Worm (Caenorhabditis elegans) whole organism, L4 larva: ENCODE results near the gene T05D4.5.

Source experiments
- D1046.2 ChIP-seq: fragments of 200-800 bp; sonication (Bioruptor generic); IDR thresholded peaks from 2 replicates; pipeline ENCODE4 v1.3.6; 2022; ENCODE audit warnings: missing genetic modification characterization, missing compliant biosample characterization
- F44E2.7 ChIP-seq: fragments of 200-800 bp; sonication (Bioruptor generic); IDR thresholded peaks from 2 replicates; pipeline ENCODE4 v2.1.2; 2022; ENCODE audit warnings: missing genetic modification characterization, missing compliant biosample characterization
- F49E8.2 ChIP-seq: sonication (generic microtip); optimal IDR thresholded peaks from 2 replicates; lab custom pipeline; 2016; ENCODE audit warnings: missing compliant biosample characterization, mild to moderate bottlenecking, missing genetic modification characterization, borderline replicate concordance
- Y105C5A.15 ChIP-seq: fragments of 200-800 bp; sonication (Bioruptor generic); IDR thresholded peaks from 2 replicates; pipeline ENCODE4 v1.3.6; 2022; ENCODE audit warnings: missing genetic modification characterization, missing compliant biosample characterization
- Y75B8A.6 ChIP-seq: fragments of 200-800 bp; sonication (Bioruptor generic); IDR thresholded peaks from 2 replicates; pipeline ENCODE4 v1.3.6; 2022; ENCODE audit warnings: missing genetic modification reagents, missing genetic modification characterization, missing compliant biosample characterization
- aha-1 ChIP-seq: fragments of 150-350 bp; peaks from one replicate; lab custom pipeline; 2014; ENCODE audit warnings: missing biosample characterization, missing genetic modification characterization
- ceh-20 ChIP-seq: fragments of 200-800 bp; sonication (Bioruptor generic); IDR thresholded peaks from 2 replicates; pipeline ENCODE4 v1.3.6; 2022; ENCODE audit warnings: missing genetic modification reagents, missing genetic modification characterization, missing compliant biosample characterization
- ceh-82 ChIP-seq: sonication (generic microtip); optimal IDR thresholded peaks from 2 replicates; lab custom pipeline; 2017; ENCODE audit warnings: missing biosample characterization, missing genetic modification characterization
- cey-2 ChIP-seq: sonication (generic microtip); optimal IDR thresholded peaks from 3 replicates; lab custom pipeline; 2017; ENCODE audit warnings: missing genetic modification characterization, mild to moderate bottlenecking, missing compliant biosample characterization, antibody characterized with exemption, borderline replicate concordance; ENCODE audit not compliant: insufficient read depth
- daf-16 ChIP-seq, 3 experiments: sonication (generic microtip); optimal IDR thresholded peaks; 2 replicates each; lab custom pipeline; 2016 to 2017; ENCODE audit warnings: missing genetic modification characterization in 3 of 3, missing genetic modification reagents in 3 of 3, mild to moderate bottlenecking in 2 of 3, missing compliant biosample characterization in 2 of 3, missing biosample characterization in 1 of 3, moderate library complexity in 1 of 3
- dmd-6 ChIP-seq: fragments of 200-800 bp; sonication (Bioruptor generic); IDR thresholded peaks from 2 replicates; pipeline ENCODE4 v1.3.6; 2022; ENCODE audit warnings: missing genetic modification reagents, missing genetic modification characterization, missing compliant biosample characterization
- dmd-9 ChIP-seq: fragments of 200-800 bp; sonication (Bioruptor generic); IDR thresholded peaks from 2 replicates; pipeline ENCODE4 v1.3.6; 2022; ENCODE audit warnings: missing genetic modification reagents, missing genetic modification characterization, missing compliant biosample characterization
- dpl-1 ChIP-seq: fragments of 150-350 bp; optimal IDR thresholded peaks from 2 replicates; lab custom pipeline; 2014; ENCODE audit warnings: missing biosample characterization, missing genetic modification reagents, missing genetic modification characterization
- duxl-1 ChIP-seq: sonication (generic microtip); optimal IDR thresholded peaks from 2 replicates; lab custom pipeline; 2016; ENCODE audit warnings: mild to moderate bottlenecking, missing genetic modification characterization, moderate library complexity, missing compliant biosample characterization; ENCODE audit not compliant: poor library complexity
- dve-1 ChIP-seq: sonication (generic microtip); optimal IDR thresholded peaks from 2 replicates; lab custom pipeline; 2017; ENCODE audit warnings: antibody characterized with exemption, mild to moderate bottlenecking, missing genetic modification characterization, missing compliant biosample characterization; ENCODE audit not compliant: insufficient read depth
- egl-27 ChIP-seq: sonication (generic microtip); optimal IDR thresholded peaks from 3 replicates; lab custom pipeline; 2017; ENCODE audit warnings: missing biosample characterization, missing genetic modification reagents, missing genetic modification characterization
- egl-43 ChIP-seq: fragments of 200-800 bp; sonication (Bioruptor generic); IDR thresholded peaks from 2 replicates; pipeline ENCODE4 v1.3.6; 2022; ENCODE audit warnings: missing genetic modification reagents, missing genetic modification characterization, missing compliant biosample characterization
- fkh-10 ChIP-seq: fragments of 150-350 bp; optimal IDR thresholded peaks from 2 replicates; lab custom pipeline; 2014; ENCODE audit warnings: missing biosample characterization, missing genetic modification reagents, missing genetic modification characterization
- gei-8 ChIP-seq: fragments of 200-800 bp; sonication (Bioruptor generic); optimal IDR thresholded peaks from 2 replicates; lab custom pipeline; 2018; ENCODE audit warnings: mild to moderate bottlenecking, missing genetic modification characterization, missing compliant biosample characterization
- hif-1 ChIP-seq, 2 experiments: sonication (generic microtip); optimal IDR thresholded peaks; 2 replicates each; lab custom pipeline; 2016 to 2017; ENCODE audit warnings: missing compliant biosample characterization in 2 of 2, missing genetic modification characterization in 2 of 2, missing genetic modification reagents in 2 of 2, missing genotype in 2 of 2, mild to moderate bottlenecking in 1 of 2
- hmg-1.1 ChIP-seq: fragments of 200-800 bp; sonication (Bioruptor generic); IDR thresholded peaks from 2 replicates; pipeline ENCODE4 v1.3.6; 2022; ENCODE audit warnings: missing genetic modification reagents, missing genetic modification characterization, missing compliant biosample characterization
- lin-15B ChIP-seq: fragments of 150-350 bp; sonication (generic microtip); optimal IDR thresholded peaks from 3 replicates; lab custom pipeline; 2014; ENCODE audit warnings: missing biosample characterization, missing genetic modification characterization
- lin-38 ChIP-seq: fragments of 200-800 bp; sonication (Bioruptor generic); IDR thresholded peaks from 2 replicates; pipeline ENCODE4 v1.3.6; 2022; ENCODE audit warnings: missing genetic modification reagents, missing genetic modification characterization, missing compliant biosample characterization
- lin-39 ChIP-seq: fragments of 150-350 bp; optimal IDR thresholded peaks from 2 replicates; lab custom pipeline; 2014; ENCODE audit warnings: missing biosample characterization, missing genetic modification reagents, missing genetic modification characterization
- lir-3 ChIP-seq: sonication (generic microtip); optimal IDR thresholded peaks from 2 replicates; lab custom pipeline; 2016; ENCODE audit warnings: mild to moderate bottlenecking, missing genetic modification characterization, missing compliant biosample characterization
- lsy-2 ChIP-seq, 2 experiments: fragments of 150-350 bp in 1 of 2; sonication (generic microtip) in 1 of 2; optimal IDR thresholded peaks; 2 replicates each; lab custom pipeline; 2014 to 2017; ENCODE audit warnings: missing biosample characterization in 2 of 2, missing genetic modification characterization in 2 of 2
- mdl-1 ChIP-seq, 2 experiments: fragments of 150-350 bp in 1 of 2; sonication (generic microtip) in 1 of 2; optimal IDR thresholded peaks; 2 replicates each; lab custom pipeline; 2014 to 2017; ENCODE audit warnings: missing biosample characterization in 2 of 2, missing genetic modification characterization in 2 of 2
- mep-1 ChIP-seq: fragments of 150-350 bp; sonication (generic microtip); optimal IDR thresholded peaks from 3 replicates; lab custom pipeline; 2014; ENCODE audit warnings: missing biosample characterization, missing genetic modification characterization
- nhr-25 ChIP-seq: sonication (generic microtip); optimal IDR thresholded peaks from 2 replicates; lab custom pipeline; 2017; ENCODE audit warnings: missing genetic modification characterization, mild to moderate bottlenecking, missing compliant biosample characterization, antibody characterized with exemption, moderate library complexity, borderline replicate concordance; ENCODE audit not compliant: insufficient read depth
- nhr-28 ChIP-seq: fragments of 150-350 bp; optimal IDR thresholded peaks from 2 replicates; lab custom pipeline; 2014; ENCODE audit warnings: missing biosample characterization, missing genetic modification characterization
- nhr-42 ChIP-seq: fragments of 200-800 bp; sonication (Bioruptor generic); IDR thresholded peaks from 2 replicates; pipeline ENCODE4 v1.3.6; 2022; ENCODE audit warnings: missing genetic modification characterization, missing compliant biosample characterization
- nhr-48 ChIP-seq: sonication (generic microtip); optimal IDR thresholded peaks from 2 replicates; lab custom pipeline; 2016; ENCODE audit warnings: mild to moderate bottlenecking, missing genetic modification characterization, missing compliant biosample characterization
- nhr-6 ChIP-seq: fragments of 150-350 bp; optimal IDR thresholded peaks from 2 replicates; lab custom pipeline; 2014; ENCODE audit warnings: missing biosample characterization, missing genetic modification characterization
- pha-4 ChIP-seq, 2 experiments: fragments of 150-350 bp in 1 of 2; fragments of 200-800 bp in 1 of 2; sonication (Bioruptor generic) in 1 of 2; IDR thresholded peaks in 1 of 2; optimal IDR thresholded peaks in 1 of 2; 2 replicates each; pipeline versions ENCODE4 v1.3.6 to Lab custom; 2014 to 2022; ENCODE audit warnings: missing genetic modification characterization in 2 of 2, missing genetic modification reagents in 2 of 2, missing biosample characterization in 1 of 2, missing compliant biosample characterization in 1 of 2
- pqm-1 ChIP-seq: sonication (generic microtip); optimal IDR thresholded peaks from 2 replicates; lab custom pipeline; 2017; ENCODE audit warnings: missing biosample characterization, missing genetic modification characterization
- saeg-2 ChIP-seq: fragments of 200-800 bp; sonication (Bioruptor generic); IDR thresholded peaks from 2 replicates; pipeline ENCODE4 v1.3.6; 2022; ENCODE audit warnings: missing genetic modification reagents, missing genetic modification characterization, missing compliant biosample characterization
- set-16 ChIP-seq: fragments of 200-800 bp; sonication (Bioruptor generic); IDR thresholded peaks from 2 replicates; pipeline ENCODE4 v1.3.6; 2022; ENCODE audit warnings: missing genetic modification reagents, missing genetic modification characterization, missing compliant biosample characterization
- snpc-1.2 ChIP-seq: fragments of 200-800 bp; sonication (Bioruptor generic); IDR thresholded peaks from 2 replicates; pipeline ENCODE4 v1.3.6; 2022; ENCODE audit warnings: missing genetic modification reagents, missing genetic modification characterization, missing compliant biosample characterization
- snpc-4 ChIP-seq: fragments of 150-350 bp; optimal IDR thresholded peaks from 2 replicates; lab custom pipeline; 2014; ENCODE audit warnings: missing biosample characterization, missing genetic modification characterization
- spr-1 ChIP-seq: sonication (generic microtip); optimal IDR thresholded peaks from 2 replicates; lab custom pipeline; 2016; ENCODE audit warnings: mild to moderate bottlenecking, missing genetic modification characterization, missing compliant biosample characterization
- tag-97 ChIP-seq: fragments of 200-800 bp; sonication (Bioruptor generic); IDR thresholded peaks from 2 replicates; pipeline ENCODE4 v1.3.6; 2022; ENCODE audit warnings: missing genetic modification characterization, missing compliant biosample characterization
- unc-130 ChIP-seq: sonication (generic microtip); optimal IDR thresholded peaks from 2 replicates; lab custom pipeline; 2016; ENCODE audit warnings: missing genetic modification reagents, missing genetic modification characterization, missing compliant biosample characterization
- unc-39 ChIP-seq: sonication (generic microtip); optimal IDR thresholded peaks from 2 replicates; lab custom pipeline; 2017; ENCODE audit warnings: missing biosample characterization, missing genetic modification characterization
- vab-7 ChIP-seq: fragments of 200-800 bp; sonication (Bioruptor generic); IDR thresholded peaks from 2 replicates; pipeline ENCODE4 v1.3.6; 2022; ENCODE audit warnings: missing genetic modification reagents, missing genetic modification characterization, missing compliant biosample characterization
- zag-1 ChIP-seq: fragments of 150-350 bp; optimal IDR thresholded peaks from 2 replicates; lab custom pipeline; 2014; ENCODE audit warnings: missing biosample characterization, missing genetic modification characterization
- zfp-3 ChIP-seq: fragments of 200-800 bp; sonication (Bioruptor generic); conservative IDR thresholded peaks from 2 replicates; pipeline ENCODE4 v1.3.6; 2022; ENCODE audit warnings: missing genetic modification reagents, missing genetic modification characterization, missing compliant biosample characterization
- zip-11 ChIP-seq: fragments of 200-800 bp; sonication (Bioruptor generic); IDR thresholded peaks from 2 replicates; pipeline ENCODE4 v1.3.6; 2022; ENCODE audit warnings: missing genetic modification characterization, missing compliant biosample characterization
- ztf-7 ChIP-seq: fragments of 150-350 bp; optimal IDR thresholded peaks from 2 replicates; lab custom pipeline; 2014; ENCODE audit warnings: missing biosample characterization, missing genetic modification characterization

The T05D4.5 gene

ce11 chrIII:13625650-13626430 lies 45.2 kb downstream of the T05D4.5 start (continued):
- TF ChIP-seq spr-1 (tag; lab: Kevin White, UChicago) (no peak), hif-1 (tag; optimal IDR thresholded peaks at IDR 0.05; lab: Kevin White, UChicago) (peak in 1 of 2 experiments; percentile 22), aha-1 (tag; lab: Kevin White, UChicago) (peak; percentile 31), gei-8 (GFP tag; lab: Kevin White, UChicago) (no peak), unc-130 (GFP tag; lab: Kevin White, UChicago) (no peak), set-16 (GFP tag; lab: Robert Waterston, UW) (peak; percentile 40), daf-16 (GFP tag; optimal IDR thresholded peaks at IDR 0.05; lab: Kevin White, UChicago) (peak in 1 of 2 experiments; percentile 2), daf-16 (tag; optimal IDR thresholded peaks at IDR 0.05; lab: Kevin White, UChicago) (peak; percentile 50), nhr-6 (tag; lab: Kevin White, UChicago) (no peak), ztf-7 (tag; lab: Kevin White, UChicago) (no peak), lin-39 (tag; lab: Kevin White, UChicago) (no peak), egl-43 (GFP tag; lab: Robert Waterston, UW) (peak; percentile 73), pha-4 (GFP tag; IDR thresholded peaks at IDR 0.05; lab: Robert Waterston, UW) (no peak), pha-4 (tag; optimal IDR thresholded peaks at IDR 0.05; lab: Kevin White, UChicago) (no peak), F44E2.7 (GFP tag; lab: Robert Waterston, UW) (no peak), zag-1 (tag; lab: Kevin White, UChicago) (no peak), saeg-2 (GFP tag; lab: Robert Waterston, UW) (0 out of 2 replicates have a peak, but pooled peaks have one; percentile 12), unc-39 (tag; lab: Kevin White, UChicago) (no peak), duxl-1 (tag; lab: Kevin White, UChicago) (no peak), fkh-10 (GFP tag; lab: Kevin White, UChicago) (no peak), nhr-28 (tag; lab: Kevin White, UChicago) (no peak), Y75B8A.6 (GFP tag; lab: Robert Waterston, UW) (no peak), lir-3 (tag; lab: Kevin White, UChicago) (no peak), mdl-1 (tag; optimal IDR thresholded peaks at IDR 0.05; lab: Kevin White, UChicago) (no peak), mep-1 (no peak), nhr-25 (tag; lab: Kevin White, UChicago) (no peak), dmd-6 (GFP tag; lab: Robert Waterston, UW) (no peak), pqm-1 (no peak), lin-38 (GFP tag; lab: Robert Waterston, UW) (0 out of 2 replicates have a peak, but pooled peaks have one; percentile 4), nhr-48 (tag; lab: Kevin White, UChicago) (no peak), zip-11 (GFP tag; lab: Robert Waterston, UW) (no peak), nhr-42 (GFP tag; lab: Robert Waterston, UW) (no peak), D1046.2 (GFP tag; lab: Robert Waterston, UW) (no peak), dve-1 (peak; percentile 46), Y105C5A.15 (GFP tag; lab: Robert Waterston, UW) (no peak), vab-7 (no peak), F49E8.2 (tag; lab: Kevin White, UChicago) (no peak), cey-2 (tag; lab: Kevin White, UChicago) (no peak), tag-97 (GFP tag; lab: Robert Waterston, UW) (no peak), lin-15B (no peak), ceh-82 (tag; lab: Kevin White, UChicago) (no peak), dmd-9 (GFP tag; lab: Robert Waterston, UW) (no peak), ceh-20 (GFP tag; lab: Robert Waterston, UW) (0 out of 2 replicates have a peak, but pooled peaks have one; percentile 13), hmg-1.1 (GFP tag; lab: Robert Waterston, UW) (no peak), egl-27 (tag; lab: Kevin White, UChicago) (no peak), zfp-3 (peak; percentile 68), snpc-1.2 (GFP tag; lab: Robert Waterston, UW) (no peak; the same call in 1 of the 2 replicates), dpl-1 (no peak), snpc-4 (no peak), lsy-2 (tag; optimal IDR thresholded peaks at IDR 0.05; lab: Kevin White, UChicago) (peak in 1 of 2 experiments; percentile 16)
